Fruit fly (Drosophila melanogaster): ENCODE measurements around the gene MFS3.
A peak's percentile ranks its signal among the peaks of the same experiment; 100 is the strongest.

The MFS3 gene

DNA sequence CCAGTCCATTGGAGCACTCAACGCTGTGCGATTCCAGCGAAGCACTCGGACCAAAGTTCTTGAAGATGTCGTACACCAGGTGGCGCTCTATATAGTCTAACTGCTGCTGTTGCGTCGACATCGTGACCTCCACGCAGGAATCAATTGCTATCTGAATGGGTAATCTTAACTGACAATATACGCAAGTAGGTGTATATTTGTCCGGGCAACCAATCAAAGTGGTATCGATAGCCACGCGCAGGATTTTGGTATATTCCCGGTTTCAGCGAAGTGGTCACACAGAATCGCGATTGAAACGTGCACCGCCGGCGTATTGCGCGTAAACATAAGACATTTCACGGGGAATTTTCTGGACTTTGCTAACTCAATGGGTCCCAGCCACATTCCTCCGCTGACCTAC lies 40.8 kb downstream of the MFS3 start, which contains the start of the genes CG5126 and Tgt (continued):
- TF ChIP-seq Med (GFP tag) (peak; percentile 60), CG6175 (GFP tag; IDR thresholded peaks at IDR 0.05) (no peak), NfI (GFP tag; optimal IDR thresholded peaks at IDR 0.05) (no peak), en (GFP tag; optimal IDR thresholded peaks at IDR 0.05) (no peak), CkIIα-i1 (GFP tag; IDR thresholded peaks at IDR 0.05) (no peak), CG7372 (GFP tag; IDR thresholded peaks at IDR 0.05) (no peak), CG16863 (GFP tag; optimal IDR thresholded peaks at IDR 0.05) (no peak), CG8944 (GFP tag; optimal IDR thresholded peaks at IDR 0.05) (no peak), unc-4 (GFP tag; IDR thresholded peaks at IDR 0.05; ENCODE audit: partially characterized antibody) (peak; percentile 65), bcd (GFP tag; optimal IDR thresholded peaks at IDR 0.05) (no peak), Abd-B (GFP tag; optimal IDR thresholded peaks at IDR 0.05) (no peak), D19A (tag; optimal IDR thresholded peaks at IDR 0.05) (no peak), CG17385 (GFP tag; optimal IDR thresholded peaks at IDR 0.05) (no peak), inv (GFP tag; IDR thresholded peaks at IDR 0.05; ENCODE audit: partially characterized antibody) (peak; percentile 45), CG9876 (GFP tag; optimal IDR thresholded peaks at IDR 0.05) (no peak), Bgb (GFP tag; IDR thresholded peaks at IDR 0.05; ENCODE audit: partially characterized antibody) (peak; percentile 54; the same call in 1 of the 2 replicates), CG34224 (GFP tag; IDR thresholded peaks at IDR 0.05; ENCODE audit: partially characterized antibody) (peak; percentile 56), Trl (optimal IDR thresholded peaks at IDR 0.05) (no peak), Trl (GFP tag; optimal IDR thresholded peaks at IDR 0.05) (no peak), schlank (tag; optimal IDR thresholded peaks at IDR 0.05) (no peak), Hr51 (GFP tag; optimal IDR thresholded peaks at IDR 0.05) (no peak), pzg (GFP tag; optimal IDR thresholded peaks at IDR 0.05) (peak; percentile 74), tll (GFP tag; optimal IDR thresholded peaks at IDR 0.05) (no peak), Dref (GFP tag; IDR thresholded peaks at IDR 0.05) (peak; percentile 69), MESR4 (GFP tag; optimal IDR thresholded peaks at IDR 0.05) (peak; percentile 55), zen2 (GFP tag; IDR thresholded peaks at IDR 0.05; ENCODE audit: partially characterized antibody) (0 out of 3 replicates have a peak, but pooled peaks have one; percentile 20), hbn (GFP tag; IDR thresholded peaks at IDR 0.05; ENCODE audit: partially characterized antibody) (peak; percentile 34; the same call in 1 of the 2 replicates), CG17186 (GFP tag; optimal IDR thresholded peaks at IDR 0.05) (peak; percentile 45), ERR (GFP tag; optimal IDR thresholded peaks at IDR 0.05) (peak; percentile 9), CG9797 (GFP tag; optimal IDR thresholded peaks at IDR 0.05) (peak; percentile 63), nerfin-2 (GFP tag; IDR thresholded peaks at IDR 0.05; ENCODE audit: partially characterized antibody) (peak; percentile 25; the same call in 1 of the 2 replicates), tna (GFP tag; IDR thresholded peaks at IDR 0.05; ENCODE audit: partially characterized antibody) (peak; percentile 20; the same call in 1 of the 2 replicates), GATAe (GFP tag; conservative IDR thresholded peaks at IDR 0.05) (no peak), Dll (GFP tag; IDR thresholded peaks at IDR 0.05; ENCODE audit: partially characterized antibody) (peak; percentile 68; the same call in 2 of the 4 replicates), eyg (GFP tag; optimal IDR thresholded peaks at IDR 0.05) (no peak), grn (GFP tag; optimal IDR thresholded peaks at IDR 0.05) (peak; percentile 87), CG14860 (GFP tag; IDR thresholded peaks at IDR 0.05; ENCODE audit: partially characterized antibody) (no peak), dm (GFP tag; optimal IDR thresholded peaks at IDR 0.05) (peak; percentile 51), phol (tag; optimal IDR thresholded peaks at IDR 0.05) (no peak), CG3407 (GFP tag; optimal IDR thresholded peaks at IDR 0.05) (no peak), CG6791 (GFP tag; IDR thresholded peaks at IDR 0.05; ENCODE audit: partially characterized antibody) (peak; percentile 56; the same call in 1 of the 3 replicates), bbx (GFP tag; IDR thresholded peaks at IDR 0.05; ENCODE audit: partially characterized antibody) (peak; percentile 55; the same call in 1 of the 2 replicates), CG3995 (GFP tag; optimal IDR thresholded peaks at IDR 0.05) (peak; percentile 89), CG32772 (GFP tag; IDR thresholded peaks at IDR 0.05) (no peak), CG1832 (GFP tag; optimal IDR thresholded peaks at IDR 0.05) (no peak), Sry-δ (GFP tag; optimal IDR thresholded peaks at IDR 0.05) (peak; percentile 54), hb (GFP tag; IDR thresholded peaks at IDR 0.05; ENCODE audit: partially characterized antibody) (peak; percentile 69; the same call in 1 of the 3 replicates), Drgx (GFP tag; IDR thresholded peaks at IDR 0.05) (no peak), CG42726 (GFP tag; IDR thresholded peaks at IDR 0.05; ENCODE audit: partially characterized antibody) (no peak)
